Worm (Caenorhabditis elegans) whole organism, L2 larva: ENCODE data around the gene sec-24.1.

ENCODE experiments used
- F13H6.1 ChIP-seq: sonication (generic microtip); optimal IDR thresholded peaks from 2 replicates; lab custom pipeline; 2016; ENCODE audit warnings: missing genetic modification characterization, missing compliant biosample characterization
- alr-1 ChIP-seq: fragments of 150-350 bp; optimal IDR thresholded peaks from 2 replicates; lab custom pipeline; 2014; ENCODE audit warnings: missing biosample characterization, missing genetic modification characterization
- aly-2 ChIP-seq: fragments of 150-350 bp; optimal IDR thresholded peaks from 2 replicates; lab custom pipeline; 2014; ENCODE audit warnings: missing biosample characterization, missing genetic modification characterization
- lin-13 ChIP-seq: fragments of 150-350 bp; optimal IDR thresholded peaks from 2 replicates; lab custom pipeline; 2014; ENCODE audit warnings: missing biosample characterization, missing genetic modification reagents, missing genetic modification characterization
- ztf-11 ChIP-seq: sonication (generic microtip); optimal IDR thresholded peaks from 2 replicates; lab custom pipeline; 2017; ENCODE audit warnings: missing biosample characterization, missing genetic modification characterization

DNA sequence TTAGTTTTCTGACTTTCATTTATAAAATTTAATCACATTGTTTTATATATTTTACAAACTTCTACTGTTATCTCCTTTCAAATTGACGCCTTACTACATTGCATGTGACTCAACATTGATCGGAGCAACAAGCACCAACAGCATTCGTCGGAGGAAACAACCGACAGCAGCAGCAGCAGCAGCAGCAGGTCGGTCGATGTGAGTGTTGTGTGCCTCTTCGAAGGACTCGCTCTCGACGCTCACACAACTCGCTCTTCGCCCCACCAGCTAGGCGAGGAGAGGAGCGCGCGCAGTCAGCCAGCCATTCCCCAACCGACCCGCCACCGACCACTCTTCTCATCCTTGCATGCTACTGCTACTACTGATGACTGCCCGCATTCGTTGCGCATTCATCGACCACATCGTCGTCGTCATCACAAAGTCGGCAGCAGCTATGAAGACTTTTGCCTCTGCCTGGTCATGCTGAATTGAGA lies 17.9 kb upstream of the sec-24.1 start, which contains the start of gene F12F6.1:
- TF ChIP-seq F13H6.1 (no peak), lin-13 (GFP tag; lab: Kevin White, UChicago) (no peak), alr-1 (tag; lab: Kevin White, UChicago) (no peak), ztf-11 (no peak), aly-2 (no peak)
